Worm (Caenorhabditis elegans) whole organism, L1 larva: ENCODE results near the gene nhr-205.

ENCODE experiments used
- C34B4.2 ChIP-seq: sonication (generic microtip); optimal IDR thresholded peaks from 2 replicates; lab custom pipeline; 2017; ENCODE audit warnings: mild to moderate bottlenecking, missing genetic modification characterization, missing compliant biosample characterization
- F16B12.6 ChIP-seq: fragments of 150-350 bp; optimal IDR thresholded peaks from 2 replicates; lab custom pipeline; 2014; ENCODE audit warnings: missing biosample characterization, missing genetic modification characterization
- Y116A8C.19 ChIP-seq: sonication (generic microtip); optimal IDR thresholded peaks from 2 replicates; lab custom pipeline; 2016; ENCODE audit warnings: missing compliant biosample characterization, missing genetic modification characterization, borderline replicate concordance
- aha-1 ChIP-seq: fragments of 150-350 bp; optimal IDR thresholded peaks from 2 replicates; lab custom pipeline; 2014; ENCODE audit warnings: missing biosample characterization, missing genetic modification characterization
- alr-1 ChIP-seq: fragments of 200-800 bp; sonication (Bioruptor generic); optimal IDR thresholded peaks from 2 replicates; lab custom pipeline; 2018; ENCODE audit warnings: borderline replicate concordance, mild to moderate bottlenecking, missing genetic modification characterization, missing compliant biosample characterization
- blmp-1 ChIP-seq: fragments of 150-350 bp; optimal IDR thresholded peaks from 2 replicates; lab custom pipeline; 2014; ENCODE audit warnings: missing biosample characterization, missing genetic modification characterization
- ceh-82 ChIP-seq, 3 experiments: fragments of 150-350 bp in 1 of 3; sonication (generic microtip) in 2 of 3; optimal IDR thresholded peaks; 2 replicates each; lab custom pipeline; 2014 to 2017; ENCODE audit warnings: missing biosample characterization in 3 of 3, missing genetic modification characterization in 3 of 3
- ceh-88 ChIP-seq: fragments of 200-800 bp; sonication (Bioruptor generic); IDR thresholded peaks from 2 replicates; pipeline ENCODE4 v1.3.6; 2022; ENCODE audit warnings: missing genetic modification characterization, missing compliant biosample characterization
- ceh-90 ChIP-seq: sonication (generic microtip); optimal IDR thresholded peaks from 2 replicates; lab custom pipeline; 2016; ENCODE audit warnings: missing genetic modification characterization, missing compliant biosample characterization
- ces-1 ChIP-seq: fragments of 150-350 bp; optimal IDR thresholded peaks from 2 replicates; lab custom pipeline; 2014; ENCODE audit warnings: missing biosample characterization, missing genetic modification reagents, missing genetic modification characterization
- dpl-1 ChIP-seq, 3 experiments: fragments of 150-350 bp in 2 of 3; sonication (generic microtip) in 1 of 3; optimal IDR thresholded peaks; 2 replicates each; lab custom pipeline; 2014 to 2017; ENCODE audit warnings: missing biosample characterization in 3 of 3, missing genetic modification characterization in 3 of 3, missing genetic modification reagents in 3 of 3
- dsc-1 ChIP-seq: sonication (generic microtip); optimal IDR thresholded peaks from 2 replicates; lab custom pipeline; 2016; ENCODE audit warnings: mild to moderate bottlenecking, missing genetic modification characterization, missing compliant biosample characterization
- efl-3 ChIP-seq: fragments of 200-800 bp; sonication (Bioruptor generic); optimal IDR thresholded peaks from 2 replicates; lab custom pipeline; 2018; ENCODE audit warnings: mild to moderate bottlenecking, missing genetic modification characterization, missing compliant biosample characterization
- elt-2 ChIP-seq: sonication (generic microtip); optimal IDR thresholded peaks from 2 replicates; lab custom pipeline; 2016; ENCODE audit warnings: missing genetic modification characterization, mild to moderate bottlenecking, inconsistent platforms, missing compliant biosample characterization, missing genetic modification reagents
- fkh-10 ChIP-seq: sonication (generic microtip); optimal IDR thresholded peaks from 2 replicates; lab custom pipeline; 2017; ENCODE audit warnings: missing biosample characterization, missing genetic modification reagents, missing genetic modification characterization
- fkh-4 ChIP-seq: sonication (generic microtip); optimal IDR thresholded peaks from 2 replicates; lab custom pipeline; 2016; ENCODE audit warnings: missing compliant biosample characterization, missing genetic modification characterization, borderline replicate concordance
- fkh-8 ChIP-seq: sonication (generic microtip); optimal IDR thresholded peaks from 2 replicates; lab custom pipeline; 2016; ENCODE audit warnings: mild to moderate bottlenecking, missing genetic modification characterization, missing compliant biosample characterization
- grh-1 ChIP-seq: fragments of 200-800 bp; sonication (Bioruptor generic); IDR thresholded peaks from 2 replicates; pipeline ENCODE4 v1.3.6; 2022; ENCODE audit warnings: missing genetic modification reagents, missing genetic modification characterization, missing compliant biosample characterization
- hlh-17 ChIP-seq: fragments of 200-800 bp; sonication (Bioruptor generic); optimal IDR thresholded peaks from 2 replicates; lab custom pipeline; 2018; ENCODE audit warnings: missing genetic modification characterization, mild to moderate bottlenecking, missing compliant biosample characterization, moderate library complexity, borderline replicate concordance
- hlh-4 ChIP-seq: sonication (generic microtip); optimal IDR thresholded peaks from 2 replicates; lab custom pipeline; 2016; ENCODE audit warnings: mild to moderate bottlenecking, missing genetic modification characterization, missing compliant biosample characterization
- irx-1 ChIP-seq: sonication (generic microtip); optimal IDR thresholded peaks from 2 replicates; lab custom pipeline; 2016; ENCODE audit warnings: missing genetic modification characterization, missing compliant biosample characterization
- isw-1 ChIP-seq: fragments of 200-800 bp; sonication (Bioruptor generic); IDR thresholded peaks from 2 replicates; pipeline ENCODE4 v1.3.6; 2022; ENCODE audit warnings: missing genetic modification characterization, missing compliant biosample characterization
- jun-1 ChIP-seq: fragments of 150-350 bp; optimal IDR thresholded peaks from 2 replicates; lab custom pipeline; 2014; ENCODE audit warnings: missing biosample characterization, missing genetic modification reagents, missing genetic modification characterization
- lin-14 ChIP-seq: fragments of 200-800 bp; sonication (Bioruptor generic); optimal IDR thresholded peaks from 2 replicates; lab custom pipeline; 2018; ENCODE audit warnings: mild to moderate bottlenecking, missing genetic modification characterization, moderate library complexity, missing compliant biosample characterization
- lin-15B ChIP-seq: fragments of 150-350 bp; sonication (generic microtip); optimal IDR thresholded peaks from 3 replicates; lab custom pipeline; 2014; ENCODE audit warnings: missing biosample characterization, missing genetic modification characterization
- lin-35 ChIP-seq, 2 experiments: fragments of 150-350 bp; optimal IDR thresholded peaks; 2 replicates each; lab custom pipeline; 2014; ENCODE audit warnings: missing biosample characterization in 2 of 2, missing genetic modification characterization in 2 of 2, missing genetic modification reagents in 2 of 2
- lir-3 ChIP-seq: sonication (generic microtip); optimal IDR thresholded peaks from 2 replicates; lab custom pipeline; 2016; ENCODE audit warnings: mild to moderate bottlenecking, missing genetic modification characterization, moderate library complexity, missing compliant biosample characterization; ENCODE audit not compliant: poor library complexity
- lsy-2 ChIP-seq, 2 experiments: fragments of 150-350 bp; optimal IDR thresholded peaks; 2 replicates each; lab custom pipeline; 2014; ENCODE audit warnings: missing biosample characterization in 2 of 2, missing genetic modification characterization in 2 of 2
- mab-9 ChIP-seq: fragments of 200-800 bp; sonication (Bioruptor generic); IDR thresholded peaks from 2 replicates; pipeline ENCODE4 v1.3.6; 2022; ENCODE audit warnings: missing genetic modification reagents, missing genetic modification characterization, missing compliant biosample characterization
- mdl-1 ChIP-seq, 2 experiments: fragments of 150-350 bp; optimal IDR thresholded peaks; 2 replicates each; lab custom pipeline; 2014 to 2017; ENCODE audit warnings: missing biosample characterization in 2 of 2, missing genetic modification characterization in 2 of 2, inconsistent platforms in 1 of 2
- mep-1 ChIP-seq: fragments of 150-350 bp; optimal IDR thresholded peaks from 2 replicates; lab custom pipeline; 2014; ENCODE audit warnings: missing biosample characterization, missing genetic modification characterization
- nhr-19 ChIP-seq: fragments of 200-800 bp; sonication (Bioruptor generic); conservative IDR thresholded peaks from 2 replicates; pipeline ENCODE4 v1.3.6; 2022; ENCODE audit warnings: missing genetic modification characterization, missing compliant biosample characterization
- nhr-20 ChIP-seq: sonication (generic microtip); optimal IDR thresholded peaks from 2 replicates; lab custom pipeline; 2016; ENCODE audit warnings: mild to moderate bottlenecking, missing genetic modification characterization, missing compliant biosample characterization
- nhr-237 ChIP-seq: fragments of 150-350 bp; optimal IDR thresholded peaks from 2 replicates; lab custom pipeline; 2014; ENCODE audit warnings: missing biosample characterization, missing genetic modification characterization
- nhr-28 ChIP-seq: fragments of 150-350 bp; optimal IDR thresholded peaks from 2 replicates; lab custom pipeline; 2014; ENCODE audit warnings: missing biosample characterization, missing genetic modification characterization
- nhr-47 ChIP-seq: sonication (generic microtip); optimal IDR thresholded peaks from 2 replicates; lab custom pipeline; 2016; ENCODE audit warnings: mild to moderate bottlenecking, missing genetic modification characterization, moderate library complexity, missing compliant biosample characterization
- nhr-71 ChIP-seq: sonication (generic microtip); optimal IDR thresholded peaks from 2 replicates; lab custom pipeline; 2016; ENCODE audit warnings: mild to moderate bottlenecking, missing genetic modification characterization, moderate library complexity, missing compliant biosample characterization
- nhr-77 ChIP-seq: fragments of 150-350 bp; optimal IDR thresholded peaks from 2 replicates; lab custom pipeline; 2014; ENCODE audit warnings: missing biosample characterization, missing genetic modification characterization
- pag-3 ChIP-seq: sonication (generic microtip); optimal IDR thresholded peaks from 2 replicates; lab custom pipeline; 2017; ENCODE audit warnings: missing genetic modification characterization, mild to moderate bottlenecking, missing compliant biosample characterization, antibody characterized with exemption, borderline replicate concordance; ENCODE audit not compliant: insufficient read depth
- pax-3 ChIP-seq: fragments of 200-800 bp; sonication (Bioruptor generic); optimal IDR thresholded peaks from 2 replicates; lab custom pipeline; 2018; ENCODE audit warnings: mild to moderate bottlenecking, missing genetic modification characterization, moderate library complexity, missing compliant biosample characterization
- skn-1 ChIP-seq: fragments of 150-350 bp; optimal IDR thresholded peaks from 2 replicates; lab custom pipeline; 2014; ENCODE audit warnings: missing biosample characterization, missing genetic modification characterization
- snpc-4 ChIP-seq: fragments of 150-350 bp; optimal IDR thresholded peaks from 2 replicates; lab custom pipeline; 2014; ENCODE audit warnings: missing biosample characterization, missing genetic modification characterization
- snu-23 ChIP-seq: sonication (generic microtip); optimal IDR thresholded peaks from 2 replicates; lab custom pipeline; 2016; ENCODE audit warnings: missing genetic modification characterization, missing compliant biosample characterization
- sptf-1 ChIP-seq: fragments of 150-350 bp; optimal IDR thresholded peaks from 2 replicates; lab custom pipeline; 2014; ENCODE audit warnings: missing biosample characterization, missing genetic modification characterization
- swsn-7 ChIP-seq: sonication (generic microtip); optimal IDR thresholded peaks from 2 replicates; lab custom pipeline; 2016; ENCODE audit warnings: missing genetic modification characterization, missing compliant biosample characterization
- tbx-2 ChIP-seq: sonication (generic microtip); optimal IDR thresholded peaks from 2 replicates; lab custom pipeline; 2016; ENCODE audit warnings: missing genetic modification characterization, missing compliant biosample characterization
- unc-130 ChIP-seq: fragments of 150-350 bp; optimal IDR thresholded peaks from 2 replicates; lab custom pipeline; 2017; ENCODE audit warnings: missing biosample characterization, missing genetic modification characterization, inconsistent platforms
- unc-30 ChIP-seq: sonication (generic microtip); optimal IDR thresholded peaks from 2 replicates; lab custom pipeline; 2017; ENCODE audit warnings: missing biosample characterization, missing genetic modification characterization
- unc-62 ChIP-seq: fragments of 150-350 bp; optimal IDR thresholded peaks from 2 replicates; lab custom pipeline; 2014; ENCODE audit warnings: missing biosample characterization, missing genetic modification reagents, missing genetic modification characterization
- unc-98 ChIP-seq: fragments of 200-800 bp; sonication (Bioruptor generic); IDR thresholded peaks from 2 replicates; pipeline ENCODE4 v1.3.6; 2022; ENCODE audit warnings: missing genetic modification characterization, missing compliant biosample characterization
- zag-1 ChIP-seq: fragments of 150-350 bp; optimal IDR thresholded peaks from 2 replicates; lab custom pipeline; 2014; ENCODE audit warnings: missing biosample characterization, missing genetic modification characterization
- ztf-11 ChIP-seq, 2 experiments: sonication (generic microtip); optimal IDR thresholded peaks; 2 replicates each; lab custom pipeline; 2016 to 2017; ENCODE audit warnings: missing genetic modification characterization in 2 of 2, missing biosample characterization in 1 of 2, missing compliant biosample characterization in 1 of 2

The nhr-205 gene

ce11 chrV:10042254-10042653 lies 39.3 kb downstream of the nhr-205 start (continued):
- TF ChIP-seq pag-3 (tag; lab: Kevin White, UChicago) = no peak
- no peak for TF ChIP-seq C34B4.2 (tag; lab: Kevin White, UChicago)
- peak; percentile 74 to 83 (median 74) for TF ChIP-seq ceh-82 (tag; optimal IDR thresholded peaks at IDR 0.05; lab: Kevin White, UChicago)
- TF ChIP-seq isw-1 (GFP tag; lab: Robert Waterston, UW) = peak; percentile 28; the same call in 1 of the 2 replicates
- no peak for TF ChIP-seq mab-9 (GFP tag; lab: Robert Waterston, UW)
- TF ChIP-seq lin-35 (GFP tag; optimal IDR thresholded peaks at IDR 0.05; lab: Kevin White, UChicago) = peak; percentile 58 to 73
- TF ChIP-seq unc-30 (tag; lab: Kevin White, UChicago) = no peak
- TF ChIP-seq blmp-1 = peak; percentile 72
- TF ChIP-seq unc-130 (tag; lab: Kevin White, UChicago) = peak; percentile 55
- TF ChIP-seq swsn-7 (tag; lab: Kevin White, UChicago) = peak; percentile 81
- TF ChIP-seq unc-62 = no peak
- TF ChIP-seq nhr-19 = peak; percentile 55
- TF ChIP-seq elt-2 (tag; lab: Kevin White, UChicago) = peak; percentile 17
- no peak for TF ChIP-seq hlh-17
- no peak for TF ChIP-seq nhr-28
- peak; percentile 58 for TF ChIP-seq mep-1
- TF ChIP-seq lir-3 (tag; lab: Kevin White, UChicago) = peak; percentile 4
- no peak for TF ChIP-seq nhr-237 (tag; lab: Kevin White, UChicago)
- no peak for TF ChIP-seq Y116A8C.19
- no peak for TF ChIP-seq lin-15B (tag; lab: Kevin White, UChicago)
- no peak for TF ChIP-seq efl-3 (GFP tag; lab: Kevin White, UChicago)
- TF ChIP-seq lsy-2 (tag; optimal IDR thresholded peaks at IDR 0.05; lab: Kevin White, UChicago) = peak; percentile 95 to 98
- no peak for TF ChIP-seq sptf-1 (tag; lab: Kevin White, UChicago)
- TF ChIP-seq pax-3 = no peak
- TF ChIP-seq skn-1 (tag; lab: Kevin White, UChicago) = peak; percentile 63
- TF ChIP-seq fkh-8 (tag; lab: Kevin White, UChicago) = peak; percentile 5
- TF ChIP-seq fkh-10 (GFP tag; lab: Kevin White, UChicago) = peak; percentile 31
- no peak for TF ChIP-seq hlh-4 (tag; lab: Kevin White, UChicago)
- peak; percentile 89 for TF ChIP-seq lin-14 (GFP tag; lab: Kevin White, UChicago)
- TF ChIP-seq fkh-4 = no peak
- peak; percentile 11 for TF ChIP-seq snpc-4 (tag; lab: Kevin White, UChicago)
- no peak for TF ChIP-seq ceh-90 (tag; lab: Kevin White, UChicago)
- peak; percentile 81 for TF ChIP-seq snu-23 (GFP tag; lab: Kevin White, UChicago)
- TF ChIP-seq ceh-88 (GFP tag; lab: Robert Waterston, UW) = no peak
- no peak for TF ChIP-seq ztf-11 (tag; optimal IDR thresholded peaks at IDR 0.05; lab: Kevin White, UChicago)
- peak; percentile 67 for TF ChIP-seq jun-1 (tag; lab: Kevin White, UChicago)
- no peak for TF ChIP-seq unc-98 (GFP tag; lab: Robert Waterston, UW)
- peak; percentile 92 for TF ChIP-seq nhr-20
- peak in 1 of 2 experiments; percentile 68 for TF ChIP-seq mdl-1 (tag; optimal IDR thresholded peaks at IDR 0.05; lab: Kevin White, UChicago)
- TF ChIP-seq zag-1 (tag; lab: Kevin White, UChicago) = no peak
- peak; percentile 57 for TF ChIP-seq grh-1
- no peak for TF ChIP-seq aha-1
- TF ChIP-seq alr-1 (tag; lab: Kevin White, UChicago) = no peak
- peak in 2 of 3 experiments; percentile 38 for TF ChIP-seq dpl-1 (GFP tag; optimal IDR thresholded peaks at IDR 0.05; lab: Kevin White, UChicago)
- peak; percentile 80 for TF ChIP-seq nhr-47
- TF ChIP-seq tbx-2 = peak; percentile 84
- TF ChIP-seq ces-1 (GFP tag; lab: Kevin White, UChicago) = no peak
- peak; percentile 54 for TF ChIP-seq dsc-1 (tag; lab: Kevin White, UChicago)
- peak; percentile 61 for TF ChIP-seq nhr-77
- TF ChIP-seq irx-1 (tag; lab: Kevin White, UChicago) = peak; percentile 56
- TF ChIP-seq nhr-71 (tag; lab: Kevin White, UChicago) = peak; percentile 86
- no peak for TF ChIP-seq F16B12.6 (tag; lab: Kevin White, UChicago)
